Worm (Caenorhabditis elegans) whole organism, L3 larva: ENCODE results near the gene T24B8.7.
A peak's percentile ranks its signal among the peaks of the same experiment; 100 is the strongest.

Experiments
- R02D3.7 ChIP-seq: fragments of 150-350 bp; optimal IDR thresholded peaks from 2 replicates; lab custom pipeline; 2014; ENCODE audit warnings: missing biosample characterization, missing genetic modification characterization
- ZK546.5 ChIP-seq: sonication (generic microtip); optimal IDR thresholded peaks from 2 replicates; lab custom pipeline; 2017; ENCODE audit warnings: missing biosample characterization, missing genetic modification characterization
- aly-2 ChIP-seq: fragments of 150-350 bp; optimal IDR thresholded peaks from 2 replicates; lab custom pipeline; 2014; ENCODE audit warnings: missing biosample characterization, missing genetic modification characterization
- ama-1 ChIP-seq: fragments of 150-350 bp; optimal IDR thresholded peaks from 2 replicates; lab custom pipeline; 2018
- ceh-9 ChIP-seq: sonication (generic microtip); optimal IDR thresholded peaks from 2 replicates; lab custom pipeline; 2018; ENCODE audit warnings: missing biosample characterization, missing genetic modification characterization
- daf-12 ChIP-seq: fragments of 150-350 bp; optimal IDR thresholded peaks from 2 replicates; lab custom pipeline; 2014; ENCODE audit warnings: missing biosample characterization, missing genetic modification reagents, missing genetic modification characterization
- egl-5 ChIP-seq: fragments of 150-350 bp; optimal IDR thresholded peaks from 2 replicates; lab custom pipeline; 2017; ENCODE audit warnings: missing biosample characterization, missing genetic modification reagents, missing genetic modification characterization, inconsistent platforms
- elt-2 ChIP-seq: sonication (generic microtip); optimal IDR thresholded peaks from 2 replicates; lab custom pipeline; 2016; ENCODE audit warnings: missing genetic modification reagents, mild to moderate bottlenecking, missing genetic modification characterization, missing compliant biosample characterization
- fkh-10 ChIP-seq: sonication (generic microtip); optimal IDR thresholded peaks from 2 replicates; lab custom pipeline; 2017; ENCODE audit warnings: missing biosample characterization, missing genetic modification reagents, missing genetic modification characterization
- fkh-2 ChIP-seq: fragments of 150-350 bp; optimal IDR thresholded peaks from 2 replicates; lab custom pipeline; 2014; ENCODE audit warnings: missing biosample characterization, missing genetic modification reagents, missing genetic modification characterization
- fos-1 ChIP-seq: fragments of 150-350 bp; optimal IDR thresholded peaks from 2 replicates; lab custom pipeline; 2014; ENCODE audit warnings: missing biosample characterization, missing genetic modification characterization
- hmg-11 ChIP-seq: sonication (generic microtip); optimal IDR thresholded peaks from 2 replicates; lab custom pipeline; 2016; ENCODE audit warnings: missing genetic modification characterization, missing compliant biosample characterization
- jun-1 ChIP-seq: fragments of 150-350 bp; optimal IDR thresholded peaks from 2 replicates; lab custom pipeline; 2014; ENCODE audit warnings: missing biosample characterization, missing genetic modification reagents, missing genetic modification characterization
- lin-39 ChIP-seq: fragments of 150-350 bp; optimal IDR thresholded peaks from 2 replicates; lab custom pipeline; 2018; ENCODE audit warnings: missing biosample characterization, missing genetic modification reagents, missing genetic modification characterization
- lsy-12 ChIP-seq: sonication (generic microtip); optimal IDR thresholded peaks from 2 replicates; lab custom pipeline; 2016; ENCODE audit warnings: mild to moderate bottlenecking, missing genetic modification characterization, missing compliant biosample characterization
- mml-1 ChIP-seq: fragments of 150-350 bp; sonication (generic microtip); optimal IDR thresholded peaks from 3 replicates; lab custom pipeline; 2014; ENCODE audit warnings: missing biosample characterization, missing genetic modification characterization
- nfya-1 ChIP-seq: sonication (generic microtip); optimal IDR thresholded peaks from 2 replicates; lab custom pipeline; 2017; ENCODE audit warnings: missing genetic modification characterization, mild to moderate bottlenecking, missing compliant biosample characterization, antibody characterized with exemption, moderate library complexity; ENCODE audit not compliant: insufficient read depth
- nhr-11 ChIP-seq: fragments of 150-350 bp; optimal IDR thresholded peaks from 2 replicates; lab custom pipeline; 2014; ENCODE audit warnings: missing biosample characterization, missing genetic modification characterization
- nhr-12 ChIP-seq: fragments of 150-350 bp; optimal IDR thresholded peaks from 2 replicates; lab custom pipeline; 2014; ENCODE audit warnings: missing biosample characterization, missing genetic modification characterization
- nhr-23 ChIP-seq: fragments of 150-350 bp; optimal IDR thresholded peaks from 2 replicates; lab custom pipeline; 2014; ENCODE audit warnings: missing biosample characterization, missing genetic modification reagents, missing genetic modification characterization
- nhr-28 ChIP-seq: fragments of 150-350 bp; optimal IDR thresholded peaks from 2 replicates; lab custom pipeline; 2014; ENCODE audit warnings: missing biosample characterization, missing genetic modification characterization
- nhr-43 ChIP-seq: sonication (generic microtip); optimal IDR thresholded peaks from 2 replicates; lab custom pipeline; 2016; ENCODE audit warnings: mild to moderate bottlenecking, missing genetic modification characterization, missing compliant biosample characterization; ENCODE audit not compliant: poor library complexity, severe bottlenecking
- pha-4 ChIP-seq: fragments of 150-350 bp; optimal IDR thresholded peaks from 2 replicates; lab custom pipeline; 2014; ENCODE audit warnings: missing biosample characterization, missing genetic modification reagents, missing genetic modification characterization
- pqm-1 ChIP-seq: fragments of 150-350 bp; optimal IDR thresholded peaks from 2 replicates; lab custom pipeline; 2017; ENCODE audit warnings: missing biosample characterization, missing genetic modification characterization, inconsistent platforms
- sea-2 ChIP-seq: fragments of 150-350 bp; sonication (generic microtip); optimal IDR thresholded peaks from 4 replicates; lab custom pipeline; 2014; ENCODE audit warnings: missing biosample characterization, missing genetic modification reagents, missing genetic modification characterization
- skn-1 ChIP-seq: fragments of 150-350 bp; optimal IDR thresholded peaks from 2 replicates; lab custom pipeline; 2014; ENCODE audit warnings: missing biosample characterization, missing genetic modification characterization
- unc-39 ChIP-seq: sonication (generic microtip); optimal IDR thresholded peaks from 4 replicates; lab custom pipeline; 2017; ENCODE audit warnings: missing biosample characterization, missing genetic modification characterization
- zag-1 ChIP-seq: fragments of 150-350 bp; optimal IDR thresholded peaks from 2 replicates; lab custom pipeline; 2014; ENCODE audit warnings: missing biosample characterization, missing genetic modification characterization
- ztf-11 ChIP-seq: fragments of 150-350 bp; optimal IDR thresholded peaks from 2 replicates; lab custom pipeline; 2014; ENCODE audit warnings: missing biosample characterization, missing genetic modification characterization

T24B8.7 gene

DNA sequence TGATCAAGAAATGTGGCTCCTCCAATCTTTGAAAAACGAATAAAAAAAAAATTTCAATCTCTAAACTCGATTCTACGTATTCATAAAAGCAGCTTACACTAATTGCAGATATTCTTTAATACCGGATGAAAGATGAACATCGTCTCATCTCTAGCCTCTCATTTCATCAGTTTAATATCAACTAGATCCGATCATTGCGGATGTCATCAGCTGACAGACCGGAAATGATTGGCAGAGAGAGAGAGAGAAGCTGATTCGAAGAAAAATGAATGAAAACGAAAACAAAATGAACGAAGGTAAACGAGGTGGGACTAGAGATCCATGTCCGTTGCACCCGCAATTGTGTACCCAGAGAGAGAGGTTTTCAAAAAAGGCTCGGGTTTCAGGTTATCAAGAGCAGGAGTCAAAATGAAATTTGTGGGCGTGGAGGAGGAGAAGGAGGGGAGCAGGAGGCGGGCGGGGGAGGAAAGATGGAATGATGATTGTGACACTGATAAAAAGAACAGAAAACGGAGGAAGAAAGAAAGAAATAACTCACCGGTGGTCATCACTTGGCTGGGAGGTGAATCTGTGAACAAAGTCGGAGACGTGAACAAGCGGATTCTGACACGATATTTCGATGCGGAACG lies 38.5 kb downstream of the T24B8.7 start:
- TF ChIP-seq nhr-11 (tag; lab: Kevin White, UChicago) (peak; percentile 43), nhr-12 (no peak)

DNA sequence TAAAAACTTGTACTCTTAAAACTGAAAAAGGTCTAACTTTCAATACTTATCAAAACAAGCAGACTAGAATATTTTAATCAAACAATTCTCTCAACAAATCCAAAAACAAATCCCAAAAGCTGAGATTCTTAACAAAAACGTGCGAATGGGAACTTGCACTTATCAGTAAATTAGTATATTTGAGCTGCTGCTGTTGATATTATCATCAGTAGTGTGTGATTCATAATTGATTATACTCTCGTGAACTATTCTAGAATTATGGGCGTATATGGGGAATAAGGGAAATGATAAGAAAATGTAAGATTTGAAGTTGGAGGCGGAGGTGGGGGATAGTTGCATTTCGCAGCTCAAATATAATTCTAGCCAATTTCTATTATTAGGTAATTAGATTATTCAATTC lies 39.3 kb downstream of the T24B8.7 start:
- no peak for TF ChIP-seq nhr-11 (tag; lab: Kevin White, UChicago)
- no peak for TF ChIP-seq egl-5 (tag; lab: Kevin White, UChicago)
- peak; percentile 13 for TF ChIP-seq pqm-1 (tag; lab: Kevin White, UChicago)
- peak; percentile 39 for TF ChIP-seq skn-1 (tag; lab: Kevin White, UChicago)
- TF ChIP-seq elt-2 (tag; lab: Kevin White, UChicago): peak; percentile 34

DNA sequence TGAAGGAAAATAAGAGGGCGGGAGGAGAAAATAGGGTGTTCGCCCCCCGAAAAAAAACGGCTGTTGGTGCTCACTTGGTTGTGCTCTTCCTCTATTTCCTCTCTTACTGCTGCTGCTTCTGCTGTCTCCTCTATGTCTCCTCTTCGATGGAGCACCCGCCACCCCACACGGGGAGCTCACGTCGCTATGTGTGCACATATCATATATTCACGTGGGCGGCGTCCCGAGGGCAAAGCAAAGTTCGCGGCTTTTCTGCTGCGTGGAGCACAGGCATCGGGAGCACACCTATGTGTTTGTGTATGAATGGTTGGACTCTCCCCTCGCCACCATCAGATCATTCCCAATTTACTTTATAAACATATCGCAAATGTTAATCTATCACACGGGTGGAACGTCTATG lies 40.1 kb downstream of the T24B8.7 start:
- no peak for TF ChIP-seq lsy-12 (tag; lab: Kevin White, UChicago)
- no peak for TF ChIP-seq unc-39 (tag; lab: Kevin White, UChicago)
- no peak for TF ChIP-seq ama-1 (lab: Kevin White, UChicago)
- TF ChIP-seq nhr-28 (tag; lab: Kevin White, UChicago): no peak
- peak; percentile 73 for TF ChIP-seq pha-4 (tag; lab: Kevin White, UChicago)
- no peak for TF ChIP-seq ceh-9 (tag; lab: Kevin White, UChicago)
- TF ChIP-seq fos-1 (tag; lab: Kevin White, UChicago): no peak
- TF ChIP-seq nfya-1 (tag; lab: Kevin White, UChicago): peak; percentile 52
- no peak for TF ChIP-seq ztf-11

DNA sequence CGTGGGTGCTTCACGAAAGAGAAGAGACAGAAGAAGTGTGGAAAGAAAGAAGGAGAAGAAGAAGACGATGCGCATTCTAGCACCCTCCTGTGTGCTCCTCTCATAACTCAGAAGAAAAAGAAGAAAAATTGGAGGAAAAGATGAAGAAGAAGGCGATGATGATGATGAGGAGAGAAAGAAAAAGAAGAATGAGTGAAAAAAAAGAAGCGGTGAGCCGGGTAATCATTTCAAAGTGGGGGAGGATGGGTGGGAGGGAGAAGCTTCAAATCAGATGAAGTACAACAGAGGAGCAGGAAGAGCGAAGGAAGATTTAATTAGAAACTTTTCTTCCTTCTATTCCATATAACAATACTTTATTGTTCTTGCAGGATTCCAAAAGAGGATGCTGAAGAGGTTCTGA lies 42.8 kb downstream of the T24B8.7 start:
- TF ChIP-seq nfya-1 (tag; lab: Kevin White, UChicago) (peak; percentile 5), fkh-10 (GFP tag; lab: Kevin White, UChicago) (peak; percentile 41), jun-1 (tag; lab: Kevin White, UChicago) (no peak)

DNA sequence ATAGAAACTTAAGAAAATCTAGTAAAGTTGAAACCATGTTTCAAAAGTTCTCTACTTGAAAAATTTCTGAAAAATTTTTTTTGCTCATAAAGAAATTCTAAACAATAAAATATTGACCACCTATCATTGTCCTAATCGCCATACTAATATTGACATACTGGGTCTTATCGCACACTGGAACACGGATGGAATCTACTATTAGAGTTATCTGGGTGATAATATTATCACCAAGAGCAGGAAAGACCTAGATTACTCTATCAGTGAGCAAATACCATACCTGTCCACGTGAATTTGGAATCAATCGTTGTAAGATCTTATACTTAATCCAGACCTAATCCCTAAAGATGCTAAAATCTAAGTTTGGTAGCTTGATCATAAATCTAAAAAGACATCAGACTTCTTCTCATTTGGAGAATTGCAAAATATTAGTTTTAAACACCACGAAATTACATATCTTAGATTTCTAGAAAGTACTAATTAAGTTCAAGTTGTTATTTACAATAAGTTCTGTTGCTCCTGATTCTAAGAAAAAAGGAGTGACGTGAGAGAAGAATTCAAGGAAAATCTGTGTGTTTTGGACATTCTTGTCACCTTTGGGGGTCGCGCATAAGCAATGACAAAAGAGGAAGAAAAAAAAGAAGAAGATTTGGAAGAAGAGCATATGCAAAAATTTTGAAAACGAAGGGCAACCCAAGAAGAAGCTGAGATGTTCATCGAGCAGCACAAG lies 43.3 kb downstream of the T24B8.7 start:
- TF ChIP-seq elt-2 (tag; lab: Kevin White, UChicago) (peak; percentile 36), nhr-43 (no peak)

DNA sequence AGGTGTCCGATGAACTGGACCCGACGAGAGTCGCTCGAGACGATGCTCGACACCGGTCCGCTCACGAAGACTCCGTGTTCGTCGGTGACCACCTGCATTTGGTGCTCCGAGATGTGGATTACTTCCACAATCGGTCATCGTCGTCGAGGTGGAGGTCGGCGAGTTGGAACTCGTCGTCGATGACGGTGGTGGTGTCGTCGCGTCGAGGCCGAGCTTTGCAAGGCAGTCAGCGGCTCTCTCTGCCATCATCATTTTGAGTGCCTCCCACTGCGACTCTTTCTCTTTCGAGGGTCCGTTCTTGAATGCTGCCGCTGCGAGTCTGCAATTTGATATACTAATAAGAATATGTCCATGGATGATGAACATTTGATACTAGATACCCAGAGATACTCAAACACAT lies 45.7 kb downstream of the T24B8.7 start:
- TF ChIP-seq hmg-11 (no peak), nhr-23 (no peak), fkh-10 (GFP tag; lab: Kevin White, UChicago) (no peak)
- TF ChIP-seq, all 47 proteins: peak for 0

DNA sequence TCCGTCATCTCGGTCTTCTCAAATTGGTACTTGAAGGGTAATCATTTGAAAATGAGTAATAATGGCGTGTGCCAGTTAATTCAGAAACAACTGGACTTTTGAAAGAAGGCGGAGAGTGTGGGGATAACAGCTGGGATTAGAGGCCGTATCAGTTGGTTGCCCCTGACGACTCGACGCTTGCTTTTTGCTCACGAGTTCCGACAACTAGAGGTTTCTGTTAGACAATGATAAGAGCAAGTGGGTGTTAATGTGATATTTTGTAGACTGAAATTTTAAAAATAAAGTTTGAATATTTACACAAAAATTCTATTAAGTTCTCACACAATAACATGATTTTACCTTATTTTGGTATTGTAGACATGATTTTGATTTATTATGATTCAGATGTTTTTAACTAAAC lies 48.4 kb downstream of the T24B8.7 start, which contains the start of gene F44G4.7:
Gene F44G4.7 (minus strand): TSS at position 101 of the 400 bp plus-strand sequence.
- TF ChIP-seq daf-12 (no peak), fkh-2 (tag; lab: Kevin White, UChicago) (no peak), jun-1 (tag; lab: Kevin White, UChicago) (no peak), ZK546.5 (tag; lab: Kevin White, UChicago) (no peak), mml-1 (tag; lab: Kevin White, UChicago) (no peak), zag-1 (tag; lab: Kevin White, UChicago) (no peak), hmg-11 (no peak), egl-5 (tag; lab: Kevin White, UChicago) (no peak), aly-2 (tag; lab: Kevin White, UChicago) (no peak), skn-1 (tag; lab: Kevin White, UChicago) (no peak), sea-2 (GFP tag; lab: Kevin White, UChicago) (no peak), nhr-43 (no peak), R02D3.7 (tag; lab: Kevin White, UChicago) (no peak), nhr-11 (tag; lab: Kevin White, UChicago) (no peak), pqm-1 (tag; lab: Kevin White, UChicago) (no peak), ztf-11 (no peak), lin-39 (no peak)
- TF ChIP-seq, all 47 proteins: peak for 0
